Fruit fly (Drosophila melanogaster) whole organism, prepupa: ENCODE data around the gene Polr2H.

ENCODE experiments used
- CG31627 ChIP-seq: fragments of 200-800 bp; sonication (Bioruptor generic); optimal IDR thresholded peaks from 3 replicates; lab custom pipeline; 2016; ENCODE audit warnings: missing biosample characterization, missing genetic modification characterization
- CG34406 ChIP-seq: fragments of 200-800 bp; sonication (Bioruptor generic); optimal IDR thresholded peaks from 3 replicates; lab custom pipeline; 2016; ENCODE audit warnings: missing biosample characterization, missing genetic modification characterization
- CG6792 ChIP-seq: fragments of 200-800 bp; sonication (Bioruptor generic); optimal IDR thresholded peaks from 3 replicates; lab custom pipeline; 2016; ENCODE audit warnings: missing biosample characterization, missing genetic modification characterization
- Eip75B ChIP-seq: fragments of 200-800 bp; sonication (Bioruptor generic); optimal IDR thresholded peaks from 3 replicates; lab custom pipeline; 2016; ENCODE audit warnings: missing biosample characterization, missing genetic modification characterization
- Eip78C ChIP-seq: fragments of 200-800 bp; sonication (Bioruptor generic); peaks from one replicate; lab custom pipeline; 2016; ENCODE audit warnings: missing biosample characterization, missing genetic modification characterization
- Ets21C ChIP-seq: fragments of 200-800 bp; sonication (Bioruptor generic); optimal IDR thresholded peaks from 3 replicates; lab custom pipeline; 2016; ENCODE audit warnings: missing biosample characterization, missing genetic modification characterization
- Hr38 ChIP-seq: sonication (Bioruptor generic); optimal IDR thresholded peaks from 2 replicates; lab custom pipeline; 2016; ENCODE audit warnings: missing biosample characterization, missing genetic modification characterization
- Hr4 ChIP-seq: fragments of 200-800 bp; sonication (Bioruptor generic); optimal IDR thresholded peaks from 3 replicates; lab custom pipeline; 2016; ENCODE audit warnings: missing biosample characterization, missing genetic modification characterization
- dac ChIP-seq: fragments of 200-800 bp; sonication (Bioruptor generic); optimal IDR thresholded peaks from 2 replicates; lab custom pipeline; 2017; ENCODE audit warnings: missing biosample characterization, mild to moderate bottlenecking, missing genetic modification characterization
- fkh ChIP-seq: fragments of 200-800 bp; sonication (Bioruptor generic); optimal IDR thresholded peaks from 3 replicates; lab custom pipeline; 2017; ENCODE audit warnings: missing biosample characterization, mild to moderate bottlenecking, missing genetic modification characterization, moderate library complexity

dm6 chr3L:21718233-21718632 lies 10.5 kb upstream of the Polr2H start:
- no peak for TF ChIP-seq CG6792
- TF ChIP-seq Eip75B = no peak
- no peak for TF ChIP-seq Hr38 (GFP tag; lab: Kevin White, UChicago)
- no peak for TF ChIP-seq fkh
- no peak for TF ChIP-seq Eip78C (GFP tag; lab: Kevin White, UChicago)
- TF ChIP-seq dac (GFP tag; lab: Kevin White, UChicago) = no peak
- no peak for TF ChIP-seq Ets21C (GFP tag; lab: Kevin White, UChicago)
- TF ChIP-seq Hr4 (GFP tag; lab: Kevin White, UChicago) = no peak
- TF ChIP-seq CG31627 (GFP tag; lab: Kevin White, UChicago) = no peak
- TF ChIP-seq CG34406 (GFP tag; lab: Kevin White, UChicago) = no peak
